Worm (Caenorhabditis elegans) whole organism, L2 larva: ENCODE data around the gene ZK550.6.

ENCODE experiments used
- C34F6.9 ChIP-seq: fragments of 150-350 bp; optimal IDR thresholded peaks from 2 replicates; lab custom pipeline; 2014; ENCODE audit warnings: missing biosample characterization, missing genetic modification characterization
- F13H6.1 ChIP-seq: sonication (generic microtip); optimal IDR thresholded peaks from 2 replicates; lab custom pipeline; 2016; ENCODE audit warnings: missing genetic modification characterization, missing compliant biosample characterization
- R02D3.7 ChIP-seq: fragments of 150-350 bp; optimal IDR thresholded peaks from 2 replicates; lab custom pipeline; 2014; ENCODE audit warnings: missing biosample characterization, missing genetic modification characterization
- ZK546.5 ChIP-seq: sonication (generic microtip); optimal IDR thresholded peaks from 2 replicates; lab custom pipeline; 2017; ENCODE audit warnings: missing biosample characterization, missing genetic modification characterization
- aly-2 ChIP-seq: fragments of 150-350 bp; optimal IDR thresholded peaks from 2 replicates; lab custom pipeline; 2014; ENCODE audit warnings: missing biosample characterization, missing genetic modification characterization
- ama-1 ChIP-seq: fragments of 150-350 bp; optimal IDR thresholded peaks from 2 replicates; lab custom pipeline; 2018; ENCODE audit warnings: inconsistent platforms
- blmp-1 ChIP-seq: sonication (generic microtip); optimal IDR thresholded peaks from 2 replicates; lab custom pipeline; 2017; ENCODE audit warnings: missing genetic modification characterization, mild to moderate bottlenecking, missing compliant biosample characterization, antibody characterized with exemption, moderate library complexity; ENCODE audit not compliant: insufficient read depth
- ceh-16 ChIP-seq: fragments of 150-350 bp; optimal IDR thresholded peaks from 2 replicates; lab custom pipeline; 2014; ENCODE audit warnings: missing biosample characterization, missing genetic modification characterization
- ceh-82 ChIP-seq: fragments of 150-350 bp; optimal IDR thresholded peaks from 2 replicates; lab custom pipeline; 2014; ENCODE audit warnings: missing biosample characterization, missing genetic modification characterization
- crh-2 ChIP-seq: sonication (generic microtip); optimal IDR thresholded peaks from 2 replicates; lab custom pipeline; 2017; ENCODE audit warnings: missing biosample characterization, missing genetic modification characterization
- dmd-4 ChIP-seq: sonication (generic microtip); optimal IDR thresholded peaks from 2 replicates; lab custom pipeline; 2017; ENCODE audit warnings: missing biosample characterization, missing genetic modification characterization
- egl-27 ChIP-seq: sonication (generic microtip); optimal IDR thresholded peaks from 3 replicates; lab custom pipeline; 2017; ENCODE audit warnings: missing biosample characterization, missing genetic modification reagents, missing genetic modification characterization
- elt-3 ChIP-seq: sonication (generic microtip); optimal IDR thresholded peaks from 2 replicates; lab custom pipeline; 2017; ENCODE audit warnings: missing biosample characterization, missing genetic modification characterization
- fos-1 ChIP-seq: fragments of 150-350 bp; optimal IDR thresholded peaks from 2 replicates; lab custom pipeline; 2014; ENCODE audit warnings: missing biosample characterization, missing genetic modification characterization
- gmeb-1 ChIP-seq: fragments of 150-350 bp; optimal IDR thresholded peaks from 2 replicates; lab custom pipeline; 2014; ENCODE audit warnings: missing biosample characterization, missing genetic modification characterization
- lin-11 ChIP-seq: fragments of 150-350 bp; sonication (generic microtip); optimal IDR thresholded peaks from 2 replicates; lab custom pipeline; 2014; ENCODE audit warnings: missing biosample characterization, missing genetic modification characterization, inconsistent platforms, mixed read lengths
- lin-39 ChIP-seq: fragments of 150-350 bp; optimal IDR thresholded peaks from 2 replicates; lab custom pipeline; 2014; ENCODE audit warnings: missing biosample characterization, missing genetic modification reagents, missing genetic modification characterization
- lsy-2 ChIP-seq, 2 experiments: fragments of 150-350 bp in 1 of 2; sonication (generic microtip) in 1 of 2; optimal IDR thresholded peaks; 2 replicates each; lab custom pipeline; 2014 to 2017; ENCODE audit warnings: missing biosample characterization in 2 of 2, missing genetic modification characterization in 2 of 2
- mab-5 ChIP-seq: fragments of 150-350 bp; optimal IDR thresholded peaks from 2 replicates; lab custom pipeline; 2014; ENCODE audit warnings: missing biosample characterization, missing genetic modification characterization
- mbf-1 ChIP-seq: sonication (generic microtip); optimal IDR thresholded peaks from 2 replicates; lab custom pipeline; 2017; ENCODE audit warnings: missing biosample characterization, missing genetic modification characterization
- mdl-1 ChIP-seq, 2 experiments: fragments of 150-350 bp in 1 of 2; sonication (generic microtip) in 1 of 2; optimal IDR thresholded peaks; 2 replicates each; lab custom pipeline; 2017; ENCODE audit warnings: missing biosample characterization in 2 of 2, missing genetic modification characterization in 2 of 2
- nhr-10 ChIP-seq: sonication (generic microtip); optimal IDR thresholded peaks from 2 replicates; lab custom pipeline; 2017; ENCODE audit warnings: missing biosample characterization, missing genetic modification characterization
- nhr-12 ChIP-seq: fragments of 150-350 bp; optimal IDR thresholded peaks from 2 replicates; lab custom pipeline; 2014; ENCODE audit warnings: missing biosample characterization, missing genetic modification characterization
- nhr-21 ChIP-seq: fragments of 150-350 bp; optimal IDR thresholded peaks from 2 replicates; lab custom pipeline; 2014; ENCODE audit warnings: missing biosample characterization, missing genetic modification characterization
- nhr-237 ChIP-seq: fragments of 150-350 bp; optimal IDR thresholded peaks from 2 replicates; lab custom pipeline; 2014; ENCODE audit warnings: missing biosample characterization, missing genetic modification characterization
- nhr-6 ChIP-seq: fragments of 150-350 bp; optimal IDR thresholded peaks from 2 replicates; lab custom pipeline; 2014; ENCODE audit warnings: missing biosample characterization, missing genetic modification characterization
- nhr-77 ChIP-seq: fragments of 150-350 bp; optimal IDR thresholded peaks from 2 replicates; lab custom pipeline; 2014; ENCODE audit warnings: missing biosample characterization, missing genetic modification characterization
- sem-4 ChIP-seq: fragments of 150-350 bp; optimal IDR thresholded peaks from 2 replicates; lab custom pipeline; 2014; ENCODE audit warnings: missing biosample characterization, missing genetic modification reagents, missing genetic modification characterization
- snpc-4 ChIP-seq: fragments of 150-350 bp; optimal IDR thresholded peaks from 2 replicates; lab custom pipeline; 2014; ENCODE audit warnings: missing biosample characterization, missing genetic modification characterization
- unc-39 ChIP-seq: fragments of 150-350 bp; optimal IDR thresholded peaks from 2 replicates; lab custom pipeline; 2014; ENCODE audit warnings: missing biosample characterization, missing genetic modification characterization
- unc-55 ChIP-seq: fragments of 150-350 bp; sonication (generic microtip); optimal IDR thresholded peaks from 3 replicates; lab custom pipeline; 2014; ENCODE audit warnings: missing biosample characterization, missing genetic modification reagents, missing genetic modification characterization
- unc-62 ChIP-seq: fragments of 150-350 bp; optimal IDR thresholded peaks from 2 replicates; lab custom pipeline; 2014; ENCODE audit warnings: missing biosample characterization, missing genetic modification reagents, missing genetic modification characterization
- zag-1 ChIP-seq: fragments of 150-350 bp; optimal IDR thresholded peaks from 2 replicates; lab custom pipeline; 2014; ENCODE audit warnings: missing biosample characterization, missing genetic modification characterization
- ztf-1 ChIP-seq: fragments of 200-800 bp; sonication (Bioruptor generic); conservative IDR thresholded peaks from 2 replicates; pipeline ENCODE4 v1.3.6; 2022; ENCODE audit warnings: missing genetic modification characterization, missing compliant biosample characterization
- ztf-11 ChIP-seq: sonication (generic microtip); optimal IDR thresholded peaks from 2 replicates; lab custom pipeline; 2017; ENCODE audit warnings: missing biosample characterization, missing genetic modification characterization
- ztf-4 ChIP-seq: fragments of 150-350 bp; optimal IDR thresholded peaks from 2 replicates; lab custom pipeline; 2014; ENCODE audit warnings: missing biosample characterization, missing genetic modification characterization

ZK550.6 gene

ce11 chrIV:17232899-17233298 lies 29.4 kb downstream of the ZK550.6 start:
- TF ChIP-seq ztf-1 (GFP tag; lab: Robert Waterston, UW) (no peak), lsy-2 (tag; optimal IDR thresholded peaks at IDR 0.05; lab: Kevin White, UChicago) (no peak), blmp-1 (tag; lab: Kevin White, UChicago) (no peak), mab-5 (tag; lab: Kevin White, UChicago) (no peak), F13H6.1 (tag; lab: Kevin White, UChicago) (no peak), ama-1 (no peak), R02D3.7 (no peak), nhr-237 (tag; lab: Kevin White, UChicago) (no peak), ztf-11 (tag; lab: Kevin White, UChicago) (no peak), crh-2 (tag; lab: Kevin White, UChicago) (no peak), zag-1 (tag; lab: Kevin White, UChicago) (no peak), ZK546.5 (no peak), unc-39 (no peak), mdl-1 (tag; optimal IDR thresholded peaks at IDR 0.05; lab: Kevin White, UChicago) (no peak), nhr-6 (tag; lab: Kevin White, UChicago) (no peak), C34F6.9 (tag; lab: Kevin White, UChicago) (no peak)

- no peak for TF ChIP-seq lin-39
- no peak for TF ChIP-seq ceh-82
- no peak for TF ChIP-seq mdl-1 (tag; optimal IDR thresholded peaks at IDR 0.05; lab: Kevin White, UChicago)
- TF ChIP-seq ztf-4 (tag; lab: Kevin White, UChicago) = no peak
- TF ChIP-seq F13H6.1 (tag; lab: Kevin White, UChicago) = no peak
- no peak for TF ChIP-seq mbf-1
- no peak for TF ChIP-seq dmd-4
- TF ChIP-seq unc-55 (GFP tag; lab: Kevin White, UChicago) = no peak
- no peak for TF ChIP-seq fos-1
- no peak for TF ChIP-seq elt-3
- TF ChIP-seq zag-1 (tag; lab: Kevin White, UChicago) = no peak
- TF ChIP-seq ZK546.5 = no peak
Observed at ce11 chrIV:17230958-17231357, 31.3 kb downstream of the ZK550.6 start, which contains the start of gene npr-32. Gene npr-32, minus strand, starts transcription at chrIV:17231058.

ce11 chrIV:17223474-17223873 lies 38.8 kb downstream of the ZK550.6 start, which contains the start of gene Y116A8B.4:
Gene Y116A8B.4, plus strand, starts transcription at chrIV:17223774.
- TF ChIP-seq gmeb-1 (tag; lab: Kevin White, UChicago) (no peak), nhr-12 (no peak), ceh-82 (no peak), nhr-6 (tag; lab: Kevin White, UChicago) (no peak), unc-62 (GFP tag; lab: Kevin White, UChicago) (no peak), zag-1 (tag; lab: Kevin White, UChicago) (no peak), mbf-1 (no peak)

- TF ChIP-seq nhr-77 (tag; lab: Kevin White, UChicago) (no peak), sem-4 (tag; lab: Kevin White, UChicago) (no peak), dmd-4 (no peak), unc-62 (GFP tag; lab: Kevin White, UChicago) (no peak), egl-27 (no peak), blmp-1 (tag; lab: Kevin White, UChicago) (no peak), elt-3 (no peak), aly-2 (no peak), snpc-4 (tag; lab: Kevin White, UChicago) (no peak), F13H6.1 (tag; lab: Kevin White, UChicago) (no peak), mbf-1 (no peak), lin-11 (tag; lab: Kevin White, UChicago) (no peak), mab-5 (tag; lab: Kevin White, UChicago) (no peak), ceh-16 (tag; lab: Kevin White, UChicago) (no peak), nhr-21 (tag; lab: Kevin White, UChicago) (no peak), nhr-10 (tag; lab: Kevin White, UChicago) (no peak), ama-1 (no peak)
Observed at ce11 chrIV:17216048-17216447, 46.2 kb downstream of the ZK550.6 start, which contains the start of gene Y116A8B.1. Gene Y116A8B.1, plus strand, starts transcription at chrIV:17216348.

- TF ChIP-seq C34F6.9 (tag; lab: Kevin White, UChicago) (peak; percentile 22), nhr-77 (tag; lab: Kevin White, UChicago) (no peak), unc-55 (GFP tag; lab: Kevin White, UChicago) (peak; percentile 48)
Observed at ce11 chrIV:17215070-17215469, 47.2 kb downstream of the ZK550.6 start.
